Fruit fly (Drosophila melanogaster): Measurements from ENCODE around the gene CG14257.

- TF ChIP-seq CG9609 (GFP tag; optimal IDR thresholded peaks at IDR 0.05) (no peak), Hr51 (GFP tag; optimal IDR thresholded peaks at IDR 0.05) (no peak), pzg (GFP tag; optimal IDR thresholded peaks at IDR 0.05) (no peak), ci (GFP tag; IDR thresholded peaks at IDR 0.05) (no peak), Dad (GFP tag; optimal IDR thresholded peaks at IDR 0.05) (no peak), CHES-1-like (GFP tag; optimal IDR thresholded peaks at IDR 0.05) (peak; percentile 31), CG6854 (GFP tag; optimal IDR thresholded peaks at IDR 0.05) (no peak), Dbx (GFP tag; IDR thresholded peaks at IDR 0.05) (0 out of 3 replicates have a peak, but pooled peaks have one; percentile 14), insv (GFP tag; optimal IDR thresholded peaks at IDR 0.05) (no peak), yki (optimal IDR thresholded peaks at IDR 0.05) (no peak), odd (GFP tag; optimal IDR thresholded peaks at IDR 0.05) (no peak), Antp (GFP tag; optimal IDR thresholded peaks at IDR 0.05) (no peak), h (optimal IDR thresholded peaks at IDR 0.05) (no peak)
These were observed 54.1 kb downstream of the CG14257 start for dm6 chr3R:27129580-27130385.

All from whole organism, embryonic.